Fruit fly (Drosophila melanogaster) Kc167 (cell line): ENCODE measurements around the gene CG34437.

Experiments
- Sin3A ChIP-seq: fragments of >200 bp; optimal IDR thresholded peaks from 2 replicates; lab custom pipeline; 2018; ENCODE audit warnings: missing external identifiers
- h ChIP-seq: fragments of >200 bp; optimal IDR thresholded peaks from 3 replicates; lab custom pipeline; 2018; ENCODE audit warnings: missing external identifiers
- insv ChIP-seq: fragments of >200 bp; optimal IDR thresholded peaks from 3 replicates; lab custom pipeline; 2018; ENCODE audit warnings: missing external identifiers

DNA sequence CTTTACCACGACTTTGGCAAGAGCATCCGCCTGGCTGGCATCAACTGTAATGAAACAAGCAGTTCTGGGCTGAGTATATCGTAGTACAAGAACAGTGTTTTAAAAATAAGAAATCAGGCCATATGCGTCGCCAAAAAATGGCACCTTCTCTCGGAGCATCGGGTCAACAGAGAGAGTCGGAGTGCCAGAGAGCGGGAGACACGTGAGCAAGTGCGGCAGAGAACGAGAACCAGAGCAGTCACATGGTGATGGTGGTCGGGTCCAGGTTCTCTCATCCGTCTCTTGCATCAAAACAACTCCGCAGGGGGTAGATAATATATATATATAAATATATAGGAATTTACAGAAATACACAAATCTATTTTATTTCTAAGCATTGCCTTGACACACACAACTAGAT lies 41.3 kb downstream of the CG34437 start:
- TF ChIP-seq h (lab: Kevin White, UChicago) = no peak
- no peak for TF ChIP-seq insv (lab: Kevin White, UChicago)
- no peak for TF ChIP-seq Sin3A (lab: Kevin White, UChicago)
